Worm (Caenorhabditis elegans) whole organism, L4 larva: ENCODE data around the gene C07G1.7.

Experiments used
- D1046.2 ChIP-seq: fragments of 200-800 bp; sonication (Bioruptor generic); IDR thresholded peaks from 2 replicates; pipeline ENCODE4 v1.3.6; 2022; ENCODE audit warnings: missing genetic modification characterization, missing compliant biosample characterization
- F49E8.2 ChIP-seq: sonication (generic microtip); optimal IDR thresholded peaks from 2 replicates; lab custom pipeline; 2016; ENCODE audit warnings: missing compliant biosample characterization, mild to moderate bottlenecking, missing genetic modification characterization, borderline replicate concordance
- R02D3.7 ChIP-seq: fragments of 150-350 bp; sonication (generic microtip); optimal IDR thresholded peaks from 3 replicates; lab custom pipeline; 2014; ENCODE audit warnings: missing biosample characterization, missing genetic modification characterization
- T26A8.4 ChIP-seq: fragments of 200-800 bp; sonication (Bioruptor generic); IDR thresholded peaks from 2 replicates; pipeline ENCODE4 v1.3.6; 2022; ENCODE audit warnings: missing genetic modification characterization, missing compliant biosample characterization
- Y105C5A.15 ChIP-seq: fragments of 200-800 bp; sonication (Bioruptor generic); IDR thresholded peaks from 2 replicates; pipeline ENCODE4 v1.3.6; 2022; ENCODE audit warnings: missing genetic modification characterization, missing compliant biosample characterization
- ZK546.5 ChIP-seq, 2 experiments: sonication (generic microtip); optimal IDR thresholded peaks; 2 replicates each; lab custom pipeline; 2017; ENCODE audit warnings: missing biosample characterization in 2 of 2, missing genetic modification characterization in 2 of 2
- aha-1 ChIP-seq: fragments of 150-350 bp; peaks from one replicate; lab custom pipeline; 2014; ENCODE audit warnings: missing biosample characterization, missing genetic modification characterization
- ama-1 ChIP-seq: fragments of 150-350 bp; optimal IDR thresholded peaks from 2 replicates; lab custom pipeline; 2014; ENCODE audit warnings: inconsistent platforms, mixed read lengths
- arid-1 ChIP-seq: fragments of 200-800 bp; sonication (Bioruptor generic); conservative IDR thresholded peaks from 2 replicates; pipeline ENCODE4 v1.3.6; 2022; ENCODE audit warnings: missing genetic modification reagents, missing genetic modification characterization, missing compliant biosample characterization
- attf-4 ChIP-seq: sonication (generic microtip); optimal IDR thresholded peaks from 3 replicates; lab custom pipeline; 2017; ENCODE audit warnings: missing biosample characterization, missing genetic modification characterization
- ceh-28 ChIP-seq: fragments of 150-350 bp; optimal IDR thresholded peaks from 2 replicates; lab custom pipeline; 2014; ENCODE audit warnings: missing biosample characterization, missing genetic modification reagents, missing genetic modification characterization
- ceh-32 ChIP-seq: sonication (generic microtip); optimal IDR thresholded peaks from 2 replicates; lab custom pipeline; 2016; ENCODE audit warnings: mild to moderate bottlenecking, missing genetic modification characterization, missing compliant biosample characterization; ENCODE audit not compliant: poor library complexity
- ceh-62 ChIP-seq: sonication (generic microtip); optimal IDR thresholded peaks from 2 replicates; lab custom pipeline; 2017; ENCODE audit warnings: missing biosample characterization, missing genetic modification characterization
- ceh-82 ChIP-seq: sonication (generic microtip); optimal IDR thresholded peaks from 2 replicates; lab custom pipeline; 2017; ENCODE audit warnings: missing biosample characterization, missing genetic modification characterization
- daf-12 ChIP-seq: fragments of 150-350 bp; optimal IDR thresholded peaks from 2 replicates; lab custom pipeline; 2014; ENCODE audit warnings: missing biosample characterization, missing genetic modification reagents, missing genetic modification characterization
- daf-19 ChIP-seq: fragments of 200-800 bp; sonication (Bioruptor generic); conservative IDR thresholded peaks from 2 replicates; pipeline ENCODE4 v1.3.6; 2022; ENCODE audit warnings: missing genetic modification characterization, missing compliant biosample characterization
- dmd-9 ChIP-seq: fragments of 200-800 bp; sonication (Bioruptor generic); IDR thresholded peaks from 2 replicates; pipeline ENCODE4 v1.3.6; 2022; ENCODE audit warnings: missing genetic modification reagents, missing genetic modification characterization, missing compliant biosample characterization
- dpl-1 ChIP-seq: fragments of 150-350 bp; optimal IDR thresholded peaks from 2 replicates; lab custom pipeline; 2014; ENCODE audit warnings: missing biosample characterization, missing genetic modification reagents, missing genetic modification characterization
- dve-1 ChIP-seq: sonication (generic microtip); optimal IDR thresholded peaks from 2 replicates; lab custom pipeline; 2017; ENCODE audit warnings: antibody characterized with exemption, mild to moderate bottlenecking, missing genetic modification characterization, missing compliant biosample characterization; ENCODE audit not compliant: insufficient read depth
- fkh-10 ChIP-seq: fragments of 150-350 bp; optimal IDR thresholded peaks from 2 replicates; lab custom pipeline; 2014; ENCODE audit warnings: missing biosample characterization, missing genetic modification reagents, missing genetic modification characterization
- hlh-11 ChIP-seq: fragments of 200-800 bp; sonication (Bioruptor generic); optimal IDR thresholded peaks from 2 replicates; lab custom pipeline; 2018; ENCODE audit warnings: mild to moderate bottlenecking, missing genetic modification characterization, missing compliant biosample characterization
- hlh-30 ChIP-seq: sonication (generic microtip); optimal IDR thresholded peaks from 2 replicates; lab custom pipeline; 2017; ENCODE audit warnings: antibody characterized with exemption, mild to moderate bottlenecking, missing genetic modification characterization, missing compliant biosample characterization; ENCODE audit not compliant: insufficient read depth
- jun-1 ChIP-seq: fragments of 150-350 bp; optimal IDR thresholded peaks from 2 replicates; lab custom pipeline; 2014; ENCODE audit warnings: missing biosample characterization, missing genetic modification reagents, missing genetic modification characterization
- lin-15B ChIP-seq: fragments of 150-350 bp; sonication (generic microtip); optimal IDR thresholded peaks from 3 replicates; lab custom pipeline; 2014; ENCODE audit warnings: missing biosample characterization, missing genetic modification characterization
- lin-29 ChIP-seq: fragments of 200-800 bp; sonication (Bioruptor generic); IDR thresholded peaks from 2 replicates; pipeline ENCODE4 v1.3.6; 2022; ENCODE audit warnings: missing genetic modification reagents, missing genetic modification characterization, missing compliant biosample characterization
- lin-39 ChIP-seq: fragments of 150-350 bp; optimal IDR thresholded peaks from 2 replicates; lab custom pipeline; 2014; ENCODE audit warnings: missing biosample characterization, missing genetic modification reagents, missing genetic modification characterization
- madf-9 ChIP-seq: fragments of 200-800 bp; sonication (Bioruptor generic); conservative IDR thresholded peaks from 2 replicates; pipeline ENCODE4 v1.3.6; 2022; ENCODE audit warnings: missing genetic modification reagents, missing genetic modification characterization, missing compliant biosample characterization
- mdt-29 ChIP-seq: fragments of 200-800 bp; sonication (Bioruptor generic); IDR thresholded peaks from 2 replicates; pipeline ENCODE4 v1.3.6; 2022; ENCODE audit warnings: missing genetic modification reagents, missing genetic modification characterization, missing compliant biosample characterization
- mep-1 ChIP-seq: fragments of 150-350 bp; sonication (generic microtip); optimal IDR thresholded peaks from 3 replicates; lab custom pipeline; 2014; ENCODE audit warnings: missing biosample characterization, missing genetic modification characterization
- mes-2 ChIP-seq: sonication (generic microtip); optimal IDR thresholded peaks from 2 replicates; lab custom pipeline; 2016; ENCODE audit warnings: missing genotype, mild to moderate bottlenecking, missing genetic modification characterization, missing compliant biosample characterization; ENCODE audit not compliant: poor library complexity, severe bottlenecking
- mxl-3 ChIP-seq: fragments of 200-800 bp; sonication (Bioruptor generic); optimal IDR thresholded peaks from 2 replicates; lab custom pipeline; 2018; ENCODE audit warnings: mild to moderate bottlenecking, missing genetic modification characterization, missing compliant biosample characterization
- nhr-10 ChIP-seq: fragments of 150-350 bp; optimal IDR thresholded peaks from 2 replicates; lab custom pipeline; 2014; ENCODE audit warnings: missing biosample characterization, missing genetic modification characterization
- nhr-237 ChIP-seq: sonication (generic microtip); optimal IDR thresholded peaks from 2 replicates; lab custom pipeline; 2017; ENCODE audit warnings: missing biosample characterization, missing genetic modification characterization
- nhr-25 ChIP-seq: sonication (generic microtip); optimal IDR thresholded peaks from 2 replicates; lab custom pipeline; 2017; ENCODE audit warnings: missing genetic modification characterization, mild to moderate bottlenecking, missing compliant biosample characterization, antibody characterized with exemption, moderate library complexity, borderline replicate concordance; ENCODE audit not compliant: insufficient read depth
- nhr-28 ChIP-seq: fragments of 150-350 bp; optimal IDR thresholded peaks from 2 replicates; lab custom pipeline; 2014; ENCODE audit warnings: missing biosample characterization, missing genetic modification characterization
- nhr-48 ChIP-seq: sonication (generic microtip); optimal IDR thresholded peaks from 2 replicates; lab custom pipeline; 2016; ENCODE audit warnings: mild to moderate bottlenecking, missing genetic modification characterization, missing compliant biosample characterization
- nhr-6 ChIP-seq: fragments of 150-350 bp; optimal IDR thresholded peaks from 2 replicates; lab custom pipeline; 2014; ENCODE audit warnings: missing biosample characterization, missing genetic modification characterization
- pha-4 ChIP-seq, 2 experiments: fragments of 150-350 bp in 1 of 2; fragments of 200-800 bp in 1 of 2; sonication (Bioruptor generic) in 1 of 2; IDR thresholded peaks in 1 of 2; optimal IDR thresholded peaks in 1 of 2; 2 replicates each; pipeline versions ENCODE4 v1.3.6 to Lab custom; 2014 to 2022; ENCODE audit warnings: missing genetic modification characterization in 2 of 2, missing genetic modification reagents in 2 of 2, missing biosample characterization in 1 of 2, missing compliant biosample characterization in 1 of 2
- pqm-1 ChIP-seq: sonication (generic microtip); optimal IDR thresholded peaks from 2 replicates; lab custom pipeline; 2017; ENCODE audit warnings: missing biosample characterization, missing genetic modification characterization
- saeg-2 ChIP-seq: fragments of 200-800 bp; sonication (Bioruptor generic); IDR thresholded peaks from 2 replicates; pipeline ENCODE4 v1.3.6; 2022; ENCODE audit warnings: missing genetic modification reagents, missing genetic modification characterization, missing compliant biosample characterization
- skn-1 ChIP-seq: fragments of 150-350 bp; optimal IDR thresholded peaks from 2 replicates; lab custom pipeline; 2014; ENCODE audit warnings: missing biosample characterization, missing genetic modification characterization
- spr-1 ChIP-seq: sonication (generic microtip); optimal IDR thresholded peaks from 2 replicates; lab custom pipeline; 2016; ENCODE audit warnings: mild to moderate bottlenecking, missing genetic modification characterization, missing compliant biosample characterization
- tag-97 ChIP-seq: fragments of 200-800 bp; sonication (Bioruptor generic); IDR thresholded peaks from 2 replicates; pipeline ENCODE4 v1.3.6; 2022; ENCODE audit warnings: missing genetic modification characterization, missing compliant biosample characterization
- unc-130 ChIP-seq: sonication (generic microtip); optimal IDR thresholded peaks from 2 replicates; lab custom pipeline; 2016; ENCODE audit warnings: missing genetic modification reagents, missing genetic modification characterization, missing compliant biosample characterization
- unc-39 ChIP-seq: sonication (generic microtip); optimal IDR thresholded peaks from 2 replicates; lab custom pipeline; 2017; ENCODE audit warnings: missing biosample characterization, missing genetic modification characterization
- unc-62 ChIP-seq, 3 experiments: fragments of 150-350 bp in 1 of 3; sonication (generic microtip); optimal IDR thresholded peaks in 2 of 3; peaks in 1 of 3; 1 replicate in 1 of 3; 2 replicates in 2 of 3; lab custom pipeline; 2014 to 2017; ENCODE audit warnings: missing biosample characterization in 3 of 3, missing genetic modification characterization in 3 of 3, missing genetic modification reagents in 3 of 3, missing genotype in 1 of 3
- vab-7 ChIP-seq: fragments of 200-800 bp; sonication (Bioruptor generic); IDR thresholded peaks from 2 replicates; pipeline ENCODE4 v1.3.6; 2022; ENCODE audit warnings: missing genetic modification reagents, missing genetic modification characterization, missing compliant biosample characterization
- zfp-2 ChIP-seq: sonication (generic microtip); optimal IDR thresholded peaks from 2 replicates; lab custom pipeline; 2016; ENCODE audit warnings: mild to moderate bottlenecking, missing genetic modification characterization, missing compliant biosample characterization
- zip-11 ChIP-seq: fragments of 200-800 bp; sonication (Bioruptor generic); IDR thresholded peaks from 2 replicates; pipeline ENCODE4 v1.3.6; 2022; ENCODE audit warnings: missing genetic modification characterization, missing compliant biosample characterization
- zip-2 ChIP-seq: fragments of 150-350 bp; optimal IDR thresholded peaks from 2 replicates; lab custom pipeline; 2014; ENCODE audit warnings: missing biosample characterization, missing genetic modification characterization

C07G1.7 gene

DNA sequence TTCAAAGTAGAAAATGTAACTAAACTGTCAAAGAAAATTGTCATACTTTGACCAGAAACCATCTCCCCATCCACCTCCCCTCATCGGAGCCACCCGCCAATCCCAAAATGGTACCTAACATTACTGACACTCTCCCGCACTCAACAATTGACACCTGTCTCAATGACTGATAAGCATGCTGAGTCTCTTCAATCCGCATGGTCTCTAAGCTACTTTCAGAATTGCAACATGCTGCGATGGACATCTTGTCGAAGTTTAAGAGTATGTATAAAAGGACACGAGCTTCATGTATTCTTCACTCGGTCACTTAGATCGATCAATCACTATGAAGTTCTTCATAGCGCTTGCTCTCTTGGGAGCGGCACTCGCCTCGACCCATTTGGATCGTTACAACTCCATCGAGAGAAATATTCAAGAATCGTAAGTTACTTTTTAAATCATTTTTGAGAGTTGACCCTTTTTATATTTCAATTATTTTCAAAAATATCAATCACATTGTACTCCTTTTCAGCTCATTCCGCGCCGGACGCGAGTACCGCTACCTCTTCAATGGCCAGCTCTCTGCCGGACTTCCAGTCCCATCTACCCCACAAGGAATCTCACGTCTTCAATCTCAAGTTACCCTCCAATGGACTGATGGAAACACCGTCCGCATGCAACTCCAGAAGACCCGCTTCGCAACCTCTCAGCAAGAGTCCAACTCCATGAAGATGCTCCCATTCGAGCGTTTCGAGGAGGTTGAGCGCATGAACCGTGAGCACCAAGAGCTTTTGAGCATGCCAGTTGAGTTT, 49.4 kb upstream of the C07G1.7 start, which contains the start of gene vit-6 (continued):
- no peak for TF ChIP-seq lin-39 (tag; lab: Kevin White, UChicago)
- no peak for TF ChIP-seq ceh-28 (tag; lab: Kevin White, UChicago)
- TF ChIP-seq ceh-62 = no peak
- TF ChIP-seq mes-2 (tag; lab: Kevin White, UChicago) = no peak
- TF ChIP-seq ceh-32 (tag; lab: Kevin White, UChicago) = no peak
- peak; percentile 34; the same call in 1 of the 2 replicates for TF ChIP-seq mdt-29 (GFP tag; lab: Robert Waterston, UW)
- TF ChIP-seq hlh-30 (tag; lab: Kevin White, UChicago) = no peak
- TF ChIP-seq daf-19 = no peak
- TF ChIP-seq ama-1 = peak; percentile 36
- TF ChIP-seq saeg-2 (GFP tag; lab: Robert Waterston, UW) = no peak
- no peak for TF ChIP-seq nhr-10 (tag; lab: Kevin White, UChicago)
- TF ChIP-seq zip-11 (GFP tag; lab: Robert Waterston, UW) = no peak
- TF ChIP-seq nhr-28 (tag; lab: Kevin White, UChicago) = no peak
- no peak for TF ChIP-seq skn-1 (tag; lab: Kevin White, UChicago)
- no peak for TF ChIP-seq nhr-25 (tag; lab: Kevin White, UChicago)
- peak; percentile 44 for TF ChIP-seq hlh-11 (tag; lab: Kevin White, UChicago)
- TF ChIP-seq unc-39 (tag; lab: Kevin White, UChicago) = no peak
- no peak; the same call in 1 of the 2 replicates for TF ChIP-seq D1046.2 (GFP tag; lab: Robert Waterston, UW)
- no peak for TF ChIP-seq spr-1 (tag; lab: Kevin White, UChicago)
- no peak for TF ChIP-seq arid-1 (GFP tag; lab: Robert Waterston, UW)
- no peak for TF ChIP-seq ZK546.5 (tag; optimal IDR thresholded peaks at IDR 0.05; lab: Kevin White, UChicago)
- no peak for TF ChIP-seq dmd-9 (GFP tag; lab: Robert Waterston, UW)
- TF ChIP-seq pha-4 (GFP tag; IDR thresholded peaks at IDR 0.05; lab: Robert Waterston, UW) = 0 out of 2 replicates have a peak, but pooled peaks have one; percentile 41
- TF ChIP-seq pha-4 (tag; optimal IDR thresholded peaks at IDR 0.05; lab: Kevin White, UChicago) = no peak
- TF ChIP-seq zip-2 (tag; lab: Kevin White, UChicago) = no peak
- TF ChIP-seq ceh-82 (tag; lab: Kevin White, UChicago) = no peak
- peak; percentile 69 for TF ChIP-seq nhr-48 (tag; lab: Kevin White, UChicago)
- TF ChIP-seq R02D3.7 (tag; lab: Kevin White, UChicago) = no peak
- TF ChIP-seq T26A8.4 = no peak
- TF ChIP-seq tag-97 (GFP tag; lab: Robert Waterston, UW) = no peak
- no peak for TF ChIP-seq zfp-2 (tag; lab: Kevin White, UChicago)
- TF ChIP-seq lin-15B (tag; lab: Kevin White, UChicago) = no peak
- TF ChIP-seq daf-12 (tag; lab: Kevin White, UChicago) = no peak
- TF ChIP-seq lin-29 = no peak
- TF ChIP-seq F49E8.2 (tag; lab: Kevin White, UChicago) = no peak
- TF ChIP-seq vab-7 (GFP tag; lab: Robert Waterston, UW) = no peak
- TF ChIP-seq jun-1 (tag; lab: Kevin White, UChicago) = no peak
- TF ChIP-seq nhr-6 = no peak
- no peak for TF ChIP-seq unc-130
- TF ChIP-seq mxl-3 (GFP tag; lab: Kevin White, UChicago) = no peak
- TF ChIP-seq madf-9 (GFP tag; lab: Robert Waterston, UW) = no peak
- TF ChIP-seq pqm-1 (tag; lab: Kevin White, UChicago) = no peak
- TF ChIP-seq Y105C5A.15 = no peak
- no peak for TF ChIP-seq fkh-10 (GFP tag; lab: Kevin White, UChicago)
- peak; percentile 21 for TF ChIP-seq aha-1
- peak; percentile 15 for TF ChIP-seq dve-1 (tag; lab: Kevin White, UChicago)
- TF ChIP-seq unc-62 (GFP tag; optimal IDR thresholded peaks at IDR 0.05 in 1 of 2; lab: Kevin White, UChicago) = no peak
- no peak for TF ChIP-seq unc-62 (tag; optimal IDR thresholded peaks at IDR 0.05; lab: Kevin White, UChicago)
- no peak for TF ChIP-seq nhr-237 (tag; lab: Kevin White, UChicago)
- TF ChIP-seq dpl-1 (GFP tag; lab: Kevin White, UChicago) = no peak
- TF ChIP-seq mep-1 (tag; lab: Kevin White, UChicago) = no peak
- TF ChIP-seq attf-4 (tag; lab: Kevin White, UChicago) = no peak
